Worm (Caenorhabditis elegans): Measurements from ENCODE around the gene npr-3.

The npr-3 gene

DNA sequence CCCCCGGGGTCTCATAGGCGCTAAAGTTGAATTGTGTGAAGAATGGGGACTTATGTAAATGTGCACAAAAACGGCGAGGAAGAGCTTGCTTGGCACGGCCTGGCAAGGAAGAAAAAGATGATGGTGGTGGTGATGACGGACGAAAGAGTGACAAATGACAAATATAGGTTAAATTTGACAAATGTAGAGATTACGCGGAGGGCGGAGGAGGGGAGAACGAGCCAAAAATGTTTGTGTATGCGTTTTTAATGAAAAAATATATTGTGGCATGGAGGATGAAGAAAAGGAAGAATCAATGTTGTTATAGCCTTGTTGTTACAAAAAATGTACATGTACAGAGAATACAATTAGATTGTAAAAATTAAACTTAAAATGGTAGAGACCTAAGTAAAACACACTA lies 27.1 kb downstream of the npr-3 start:
- TF ChIP-seq fkh-4 (tag; optimal IDR thresholded peaks at IDR 0.05; ENCODE audit: borderline replicate concordance) (no peak), nhr-85 (tag) (no peak), lsy-2 (tag; optimal IDR thresholded peaks at IDR 0.05) (no peak), elt-3 (tag; optimal IDR thresholded peaks at IDR 0.05) (no peak), hlh-4 (tag; optimal IDR thresholded peaks at IDR 0.05) (no peak), nhr-11 (tag; optimal IDR thresholded peaks at IDR 0.05) (no peak), ztf-11 (tag; optimal IDR thresholded peaks at IDR 0.05) (no peak), xbp-1 (tag; optimal IDR thresholded peaks at IDR 0.05) (no peak), F16B12.6 (tag; optimal IDR thresholded peaks at IDR 0.05) (no peak), sox-4 (tag; optimal IDR thresholded peaks at IDR 0.05) (no peak)

DNA sequence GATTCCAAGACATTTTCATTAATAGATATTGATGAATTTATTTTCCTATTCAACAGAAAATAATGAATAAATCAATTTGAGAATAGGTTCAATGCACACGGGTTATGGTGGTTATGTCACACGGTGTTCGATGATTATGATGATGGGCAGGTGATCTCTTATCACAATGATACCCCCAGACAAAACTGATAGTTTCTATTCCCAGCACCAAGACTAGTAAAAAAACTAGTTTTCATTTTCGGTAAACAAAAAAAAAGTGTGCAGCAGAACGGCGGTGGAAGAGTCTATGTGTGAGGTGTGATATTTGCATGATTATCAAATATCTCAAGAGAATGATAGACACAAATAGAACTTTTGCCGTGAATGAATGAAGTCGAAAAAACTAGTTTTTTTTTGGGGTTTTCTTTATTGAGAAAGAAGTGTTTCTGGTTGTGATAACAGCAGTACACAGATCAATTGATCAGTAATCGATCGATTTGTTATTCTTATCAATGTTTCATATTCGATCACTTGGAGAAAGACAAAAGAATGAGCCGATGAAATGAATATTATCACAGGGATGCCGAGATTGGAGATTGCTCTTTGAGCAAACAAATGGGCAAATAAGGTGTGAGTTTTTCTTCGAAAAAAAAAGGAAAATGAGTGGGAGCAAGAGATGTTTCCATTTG lies 28.2 kb downstream of the npr-3 start:
- TF ChIP-seq C34B4.2 (tag; optimal IDR thresholded peaks at IDR 0.05), result no peak
- peak; percentile 44; the same call in 1 of the 2 replicates for TF ChIP-seq grh-1 (GFP tag; IDR thresholded peaks at IDR 0.05)
- TF ChIP-seq ceh-8 (GFP tag; optimal IDR thresholded peaks at IDR 0.05), result no peak
- no peak for TF ChIP-seq unc-130 (tag; optimal IDR thresholded peaks at IDR 0.05)
- no peak for TF ChIP-seq aha-1 (tag; optimal IDR thresholded peaks at IDR 0.05)
- no peak for TF ChIP-seq ceh-63 (GFP tag; optimal IDR thresholded peaks at IDR 0.05)
- no peak for TF ChIP-seq pqm-1 (tag; optimal IDR thresholded peaks at IDR 0.05)
- no peak for TF ChIP-seq efl-3 (GFP tag; optimal IDR thresholded peaks at IDR 0.05)
- TF ChIP-seq unc-30 (tag; optimal IDR thresholded peaks at IDR 0.05), result no peak
- TF ChIP-seq snu-23 (GFP tag; optimal IDR thresholded peaks at IDR 0.05), result peak; percentile 30
- TF ChIP-seq mab-9 (GFP tag; IDR thresholded peaks at IDR 0.05), result no peak
- no peak for TF ChIP-seq mep-1 (tag; optimal IDR thresholded peaks at IDR 0.05)
- no peak for TF ChIP-seq unc-86 (tag; optimal IDR thresholded peaks at IDR 0.05)
- TF ChIP-seq nhr-20 (tag; optimal IDR thresholded peaks at IDR 0.05), result peak; percentile 41
- no peak for TF ChIP-seq fkh-10 (GFP tag; optimal IDR thresholded peaks at IDR 0.05)
- peak; percentile 42 for TF ChIP-seq nhr-71 (tag; optimal IDR thresholded peaks at IDR 0.05)
- peak in 1 of 6 experiments; percentile 50 for TF ChIP-seq elt-3 (tag; optimal IDR thresholded peaks at IDR 0.05)
- no peak for TF ChIP-seq aly-2 (tag; optimal IDR thresholded peaks at IDR 0.05)
- no peak for TF ChIP-seq unc-98 (GFP tag; IDR thresholded peaks at IDR 0.05)
- TF ChIP-seq jun-1 (tag; optimal IDR thresholded peaks at IDR 0.05), result no peak
- TF ChIP-seq pag-3 (tag; optimal IDR thresholded peaks at IDR 0.05; ENCODE audit: borderline replicate concordance, insufficient read depth), result no peak
- TF ChIP-seq dpl-1 (GFP tag; optimal IDR thresholded peaks at IDR 0.05), result no peak
- TF ChIP-seq isw-1 (GFP tag; IDR thresholded peaks at IDR 0.05), result no peak
- no peak for TF ChIP-seq F16B12.6 (tag; optimal IDR thresholded peaks at IDR 0.05)
- no peak for TF ChIP-seq sup-37 (GFP tag; optimal IDR thresholded peaks at IDR 0.05)
- no peak for TF ChIP-seq ceh-90 (tag; optimal IDR thresholded peaks at IDR 0.05)
- TF ChIP-seq Y116A8C.19 (tag; optimal IDR thresholded peaks at IDR 0.05; ENCODE audit: borderline replicate concordance), result no peak
- peak in 1 of 2 experiments; percentile 48 for TF ChIP-seq lin-35 (GFP tag; optimal IDR thresholded peaks at IDR 0.05)
- peak; percentile 74 for TF ChIP-seq nhr-85 (tag)
- no peak for TF ChIP-seq vab-15 (tag; optimal IDR thresholded peaks at IDR 0.05)
- TF ChIP-seq lin-13 (GFP tag; optimal IDR thresholded peaks at IDR 0.05), result no peak
- no peak for TF ChIP-seq tbx-2 (tag; optimal IDR thresholded peaks at IDR 0.05)
- TF ChIP-seq ceh-88 (GFP tag; IDR thresholded peaks at IDR 0.05), result no peak
- no peak for TF ChIP-seq hlh-4 (tag; optimal IDR thresholded peaks at IDR 0.05)
- no peak for TF ChIP-seq C04F5.9 (tag; optimal IDR thresholded peaks at IDR 0.05)
- peak; percentile 29 for TF ChIP-seq lin-14 (GFP tag; optimal IDR thresholded peaks at IDR 0.05)
- no peak for TF ChIP-seq sox-4 (tag; optimal IDR thresholded peaks at IDR 0.05)
- TF ChIP-seq nhr-19 (GFP tag; conservative IDR thresholded peaks at IDR 0.05), result no peak
- TF ChIP-seq zag-1 (tag; optimal IDR thresholded peaks at IDR 0.05), result no peak
- peak; percentile 65 for TF ChIP-seq elt-2 (tag; optimal IDR thresholded peaks at IDR 0.05)
- no peak for TF ChIP-seq nhr-12 (tag; optimal IDR thresholded peaks at IDR 0.05)
- TF ChIP-seq fos-1 (tag; optimal IDR thresholded peaks at IDR 0.05), result no peak
- no peak for TF ChIP-seq ces-1 (GFP tag; optimal IDR thresholded peaks at IDR 0.05)
- TF ChIP-seq skn-1 (tag; optimal IDR thresholded peaks at IDR 0.05), result no peak
